Fruit fly (Drosophila melanogaster) whole organism: ENCODE measurements around the gene CG10324.

Experiments used
- CG8478 ChIP-seq: fragments of >200 bp; optimal IDR thresholded peaks from 2 replicates; lab custom pipeline; 2018; ENCODE audit warnings: inconsistent platforms
- Dll ChIP-seq: fragments of >200 bp; optimal IDR thresholded peaks from 2 replicates; lab custom pipeline; 2017
- EcR ChIP-seq, 2 experiments: fragments of >200 bp; optimal IDR thresholded peaks; 2 replicates each; lab custom pipeline; 2017; ENCODE audit warnings: missing biosample characterization in 2 of 2, missing genetic modification characterization in 2 of 2, missing genetic modification reagents in 2 of 2
- pan ChIP-seq: fragments of >200 bp; optimal IDR thresholded peaks from 2 replicates; lab custom pipeline; 2017
- psq ChIP-seq: fragments of >200 bp; optimal IDR thresholded peaks from 2 replicates; lab custom pipeline; 2017
- usp ChIP-seq: fragments of >200 bp; optimal IDR thresholded peaks from 2 replicates; lab custom pipeline; 2017; ENCODE audit warnings: missing biosample characterization, missing genetic modification characterization, mixed read lengths

dm6 chr3R:16614241-16614640 lies 32.6 kb downstream of the CG10324 start, which contains the start of gene CG10340:
- TF ChIP-seq CG8478 (lab: Kevin White, UChicago) (no peak), Dll (no peak), psq (no peak), usp (GFP tag; lab: Kevin White, UChicago) (no peak), EcR (GFP tag; optimal IDR thresholded peaks at IDR 0.05; lab: Kevin White, UChicago) (no peak), pan (lab: Kevin White, UChicago) (no peak)
